Fruit fly (Drosophila melanogaster): ENCODE measurements around the gene elgi.

The elgi gene

DNA sequence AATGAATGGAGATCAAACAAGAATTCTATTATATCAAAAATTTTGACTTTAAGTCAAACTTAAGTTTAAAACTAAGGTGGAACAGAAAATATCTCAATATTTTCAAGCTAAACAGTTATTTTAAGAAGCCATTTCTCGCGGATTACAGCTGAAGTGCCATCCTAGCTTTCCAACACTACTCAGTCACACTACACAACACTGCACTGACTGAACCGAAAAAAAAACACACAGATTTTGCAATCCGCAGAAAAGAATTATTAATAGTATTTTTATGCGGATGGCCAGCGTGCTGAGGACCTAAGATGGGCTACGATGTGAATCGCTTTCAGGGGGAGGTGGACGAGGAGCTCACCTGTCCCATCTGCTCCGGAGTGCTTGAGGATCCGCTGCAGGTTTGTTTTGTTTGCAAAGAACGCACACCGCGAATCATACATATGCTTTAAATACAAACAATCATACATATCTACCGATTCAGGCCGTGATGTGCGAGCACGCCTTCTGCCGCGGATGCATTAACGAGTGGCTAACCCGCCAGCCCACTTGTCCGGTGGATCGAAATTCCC, at the start of gene elgi:
elgi (plus strand) TSS at position 103 of the 563 bp plus-strand sequence.
- TF ChIP-seq ttk (optimal IDR thresholded peaks at IDR 0.05) (no peak), psq (optimal IDR thresholded peaks at IDR 0.05) (no peak), Sin3A (optimal IDR thresholded peaks at IDR 0.05) (no peak), insv (optimal IDR thresholded peaks at IDR 0.05) (no peak), h (optimal IDR thresholded peaks at IDR 0.05) (no peak), Myc (optimal IDR thresholded peaks at IDR 0.05) (no peak)

DNA sequence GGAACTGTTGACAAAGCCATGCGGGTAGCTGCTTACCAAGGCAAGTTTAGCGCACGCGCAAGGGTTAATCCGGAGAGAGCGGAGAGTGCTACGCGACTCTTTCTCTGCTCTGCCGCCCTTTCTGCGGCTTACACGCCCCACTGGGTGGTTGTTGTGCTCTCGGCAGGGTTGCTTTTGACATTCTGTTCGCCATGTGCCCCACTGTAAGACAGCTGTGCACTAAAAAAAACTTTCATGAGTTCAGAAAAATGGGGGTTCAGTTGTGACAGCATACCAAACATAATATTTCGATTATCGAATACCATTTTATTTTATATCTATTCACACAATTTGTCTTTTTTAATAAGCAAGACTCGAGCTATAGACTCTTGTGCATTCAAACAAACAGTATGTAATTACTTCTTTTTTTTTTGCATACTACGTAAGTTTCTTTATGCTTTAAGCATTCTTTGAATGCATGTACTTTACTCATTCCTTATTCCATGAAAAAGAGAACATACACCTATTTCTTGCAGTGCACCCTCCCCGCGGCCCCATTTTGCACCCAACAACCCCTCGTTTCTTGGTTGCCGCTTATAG, 35.2 kb upstream of the elgi start:
- TF ChIP-seq ttk (optimal IDR thresholded peaks at IDR 0.05): no peak

DNA sequence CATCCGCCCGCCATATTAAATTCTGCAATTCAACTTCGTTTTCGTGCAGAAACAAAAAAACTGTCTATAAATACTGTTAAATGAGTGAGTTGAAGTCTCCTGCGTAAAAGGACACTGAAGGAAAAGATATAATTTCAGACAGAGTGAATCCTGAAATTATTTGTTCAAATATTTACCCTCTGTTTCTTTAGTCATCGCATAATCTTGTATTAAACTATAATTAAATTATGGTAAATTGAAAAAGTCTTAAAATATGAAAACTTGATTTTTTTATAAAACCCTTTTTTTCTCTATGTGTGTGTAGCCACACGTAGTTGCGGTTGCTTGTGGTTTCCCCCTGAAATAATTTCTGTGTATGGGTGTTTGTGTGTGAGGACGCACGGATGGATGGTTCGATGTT, 33.0 kb upstream of the elgi start:
- TF ChIP-seq Myc (optimal IDR thresholded peaks at IDR 0.05): no peak

DNA sequence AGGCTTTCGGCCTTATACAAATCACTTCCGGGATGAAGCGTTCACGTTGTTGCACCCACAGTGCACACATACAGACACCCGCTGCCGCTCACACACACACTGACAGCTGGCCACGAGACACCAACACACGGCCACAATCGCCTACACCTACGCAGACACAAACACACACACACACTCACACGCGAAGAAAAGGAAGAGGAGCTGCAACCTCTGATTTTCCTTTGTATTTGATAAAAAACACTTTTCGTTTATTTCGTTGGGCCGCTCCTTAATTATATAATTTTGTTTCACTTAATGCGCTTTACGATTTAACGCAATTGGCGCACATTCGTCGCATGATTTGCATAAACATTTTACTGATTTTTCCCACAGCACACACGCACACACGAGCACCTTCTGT, 32.0 kb upstream of the elgi start:
- no peak for TF ChIP-seq Myc (optimal IDR thresholded peaks at IDR 0.05)
- no peak for TF ChIP-seq psq (optimal IDR thresholded peaks at IDR 0.05)
- TF ChIP-seq insv (optimal IDR thresholded peaks at IDR 0.05): no peak
- no peak for TF ChIP-seq Sin3A (optimal IDR thresholded peaks at IDR 0.05)
- no peak for TF ChIP-seq ttk (optimal IDR thresholded peaks at IDR 0.05)
- no peak for TF ChIP-seq h (optimal IDR thresholded peaks at IDR 0.05)

DNA sequence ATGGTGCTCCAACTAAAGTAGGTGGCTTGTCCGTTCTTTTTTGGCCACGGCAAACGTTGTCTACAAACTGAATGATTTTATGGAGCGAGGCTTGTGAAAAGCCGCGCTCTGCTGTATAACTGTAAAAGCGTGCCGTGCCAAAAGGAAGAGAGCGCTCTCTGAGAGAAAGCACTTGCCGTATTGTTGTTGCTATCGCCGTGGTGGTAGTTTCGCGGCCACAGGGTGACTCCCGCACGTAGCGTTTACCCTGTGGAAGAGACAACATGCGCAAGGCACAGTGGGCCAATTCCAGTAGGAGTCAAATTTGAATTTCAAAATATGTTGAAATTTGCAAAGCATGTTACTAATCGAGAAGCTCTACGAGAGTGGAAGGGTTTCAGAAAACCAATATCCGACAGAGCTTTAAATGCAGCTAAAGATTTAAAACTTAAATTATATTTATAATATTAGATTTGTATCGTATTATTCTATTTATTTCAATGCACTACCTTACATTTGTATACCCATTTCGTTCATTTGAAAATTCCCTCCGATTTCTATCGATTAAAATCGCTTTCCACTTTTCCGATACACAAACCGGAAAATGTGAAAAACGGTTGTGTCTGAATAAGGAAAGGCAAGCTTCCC, 31.4 kb upstream of the elgi start, which contains the start of gene sff:
sff (minus strand) TSS at position 51 of the 627 bp plus-strand sequence.
- TF ChIP-seq h (optimal IDR thresholded peaks at IDR 0.05): no peak
- no peak for TF ChIP-seq Myc (optimal IDR thresholded peaks at IDR 0.05)
- TF ChIP-seq insv (optimal IDR thresholded peaks at IDR 0.05): no peak
- TF ChIP-seq Sin3A (optimal IDR thresholded peaks at IDR 0.05): no peak
- TF ChIP-seq psq (optimal IDR thresholded peaks at IDR 0.05): no peak
- no peak for TF ChIP-seq ttk (optimal IDR thresholded peaks at IDR 0.05)

DNA sequence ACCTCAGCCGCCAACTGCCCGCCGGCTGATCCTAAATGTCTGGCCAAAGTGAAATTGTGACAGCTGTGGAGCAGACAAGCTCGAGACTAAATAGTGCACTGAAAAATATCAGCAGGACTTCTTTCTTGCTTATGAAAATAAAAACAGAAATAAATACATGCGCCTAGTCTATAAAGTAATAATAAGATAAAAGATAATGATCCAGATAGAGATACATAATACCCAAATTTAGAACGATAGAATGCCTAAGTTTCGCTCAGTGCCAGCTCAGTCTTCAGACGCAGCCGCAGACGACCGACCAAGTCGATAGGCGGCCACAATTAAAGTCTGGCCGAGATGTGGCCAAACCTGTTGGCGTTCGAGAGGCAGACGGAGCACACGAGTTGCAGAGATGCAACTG, 15.5 kb upstream of the elgi start:
- TF ChIP-seq Myc (optimal IDR thresholded peaks at IDR 0.05): no peak
- no peak for TF ChIP-seq ttk (optimal IDR thresholded peaks at IDR 0.05)
- no peak for TF ChIP-seq Sin3A (optimal IDR thresholded peaks at IDR 0.05)
- no peak for TF ChIP-seq insv (optimal IDR thresholded peaks at IDR 0.05)
- no peak for TF ChIP-seq h (optimal IDR thresholded peaks at IDR 0.05)
- TF ChIP-seq psq (optimal IDR thresholded peaks at IDR 0.05): no peak

DNA sequence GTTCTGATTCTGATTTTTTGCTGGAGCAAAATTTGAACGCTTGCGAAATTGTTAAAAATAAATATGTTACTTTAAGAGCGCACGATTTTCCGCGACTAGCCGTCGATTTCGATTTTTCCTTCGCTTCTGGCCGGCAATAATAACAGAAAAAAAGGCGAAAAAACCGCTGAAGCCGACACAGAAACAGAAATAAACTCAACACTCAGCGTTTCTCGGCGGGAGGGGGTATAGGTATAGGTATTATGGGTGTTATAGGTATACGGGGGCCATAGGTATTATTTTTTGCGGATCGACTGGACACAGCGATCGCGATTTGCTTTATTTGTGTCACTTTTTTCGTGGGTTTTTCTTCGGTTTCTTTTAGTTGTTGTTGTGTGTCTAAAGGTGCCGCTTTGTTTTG, 4.1 kb upstream of the elgi start:
- TF ChIP-seq Myc (optimal IDR thresholded peaks at IDR 0.05): no peak
- no peak for TF ChIP-seq h (optimal IDR thresholded peaks at IDR 0.05)
- no peak for TF ChIP-seq insv (optimal IDR thresholded peaks at IDR 0.05)
- no peak for TF ChIP-seq ttk (optimal IDR thresholded peaks at IDR 0.05)
- no peak for TF ChIP-seq psq (optimal IDR thresholded peaks at IDR 0.05)
- no peak for TF ChIP-seq Sin3A (optimal IDR thresholded peaks at IDR 0.05)

DNA sequence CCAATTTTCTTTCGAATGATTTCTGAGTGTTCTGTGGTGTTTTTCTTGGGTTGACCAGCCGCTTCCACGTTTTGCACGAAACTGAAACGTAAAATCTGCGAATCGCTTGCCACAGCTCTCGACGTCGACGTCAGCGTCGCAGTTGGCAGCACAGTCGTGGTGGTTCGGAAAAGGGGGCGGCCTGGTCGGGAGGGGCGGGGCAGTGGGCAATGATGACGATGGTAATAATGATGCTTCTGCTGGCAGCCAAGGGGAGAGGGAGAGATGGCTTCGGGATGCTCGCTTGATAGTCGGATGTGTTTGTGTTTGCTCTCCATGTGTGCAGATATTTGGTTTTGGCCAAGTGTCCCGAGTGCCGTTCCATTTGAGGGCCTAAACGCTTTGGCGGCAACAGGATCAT, 3.4 kb upstream of the elgi start:
- no peak for TF ChIP-seq psq (optimal IDR thresholded peaks at IDR 0.05)
- TF ChIP-seq ttk (optimal IDR thresholded peaks at IDR 0.05): no peak
- no peak for TF ChIP-seq Myc (optimal IDR thresholded peaks at IDR 0.05)
- no peak for TF ChIP-seq insv (optimal IDR thresholded peaks at IDR 0.05)
- no peak for TF ChIP-seq Sin3A (optimal IDR thresholded peaks at IDR 0.05)
- no peak for TF ChIP-seq h (optimal IDR thresholded peaks at IDR 0.05)

DNA sequence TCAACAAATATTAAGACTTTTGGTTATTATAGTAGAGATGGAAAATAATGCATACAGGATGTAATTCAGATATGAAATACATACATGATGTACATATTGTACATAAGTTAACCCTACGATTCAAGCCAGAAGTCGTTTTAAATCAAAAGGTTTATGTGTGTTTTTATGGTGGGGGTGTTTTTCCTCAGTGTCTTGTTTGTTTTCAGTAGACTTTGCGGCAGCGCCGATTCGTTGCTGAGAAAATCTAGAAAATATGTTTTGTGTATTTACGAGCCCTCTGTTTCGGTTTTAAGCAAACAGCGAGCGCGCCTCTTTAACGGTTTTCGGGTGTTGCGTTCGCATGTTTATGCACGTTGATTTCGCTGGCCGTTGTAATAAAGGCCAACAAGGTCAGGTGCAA, 2.5 kb upstream of the elgi start:
- TF ChIP-seq psq (optimal IDR thresholded peaks at IDR 0.05): no peak
- no peak for TF ChIP-seq ttk (optimal IDR thresholded peaks at IDR 0.05)
- no peak for TF ChIP-seq h (optimal IDR thresholded peaks at IDR 0.05)

DNA sequence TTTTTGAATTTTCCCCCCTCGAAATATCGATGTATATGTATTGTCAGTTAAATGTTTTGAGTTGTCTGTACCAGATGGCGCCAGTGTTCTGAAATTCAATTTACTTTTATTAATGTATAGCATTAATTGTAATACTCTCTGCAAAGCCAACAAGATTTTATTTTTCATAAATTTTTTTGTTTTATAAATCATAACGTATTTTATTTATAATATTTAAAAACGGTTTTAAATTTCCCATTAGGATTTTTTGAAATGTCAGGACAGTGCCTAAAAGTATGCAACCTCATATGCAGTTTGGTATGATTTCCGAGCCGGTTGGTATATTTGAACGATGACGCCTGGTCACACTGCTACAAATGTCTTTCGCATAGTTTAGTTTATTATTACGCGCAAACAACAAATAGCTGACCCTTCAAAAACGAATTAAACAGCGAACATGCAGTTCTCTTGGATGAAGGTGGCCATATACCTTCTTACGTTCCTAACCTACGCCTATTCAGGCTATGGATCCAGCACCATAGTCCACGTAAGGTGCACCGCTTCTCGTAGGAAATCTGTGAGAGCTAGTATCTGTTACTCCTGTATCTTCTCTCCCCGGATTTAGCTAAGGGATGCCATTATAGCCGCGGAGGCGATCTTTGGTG, 1.4 kb upstream of the elgi start, which contains the start of the genes Pka-C3 and GXIVsPLA2:
Pka-C3 (minus strand) TSS at position 14 of the 644 bp plus-strand sequence.
GXIVsPLA2 (plus strand) TSS at position 313 of the 644 bp plus-strand sequence.
- TF ChIP-seq h (optimal IDR thresholded peaks at IDR 0.05) (no peak), psq (optimal IDR thresholded peaks at IDR 0.05) (no peak), insv (optimal IDR thresholded peaks at IDR 0.05) (no peak), ttk (optimal IDR thresholded peaks at IDR 0.05) (no peak), Myc (optimal IDR thresholded peaks at IDR 0.05) (no peak), Sin3A (optimal IDR thresholded peaks at IDR 0.05) (no peak)

DNA sequence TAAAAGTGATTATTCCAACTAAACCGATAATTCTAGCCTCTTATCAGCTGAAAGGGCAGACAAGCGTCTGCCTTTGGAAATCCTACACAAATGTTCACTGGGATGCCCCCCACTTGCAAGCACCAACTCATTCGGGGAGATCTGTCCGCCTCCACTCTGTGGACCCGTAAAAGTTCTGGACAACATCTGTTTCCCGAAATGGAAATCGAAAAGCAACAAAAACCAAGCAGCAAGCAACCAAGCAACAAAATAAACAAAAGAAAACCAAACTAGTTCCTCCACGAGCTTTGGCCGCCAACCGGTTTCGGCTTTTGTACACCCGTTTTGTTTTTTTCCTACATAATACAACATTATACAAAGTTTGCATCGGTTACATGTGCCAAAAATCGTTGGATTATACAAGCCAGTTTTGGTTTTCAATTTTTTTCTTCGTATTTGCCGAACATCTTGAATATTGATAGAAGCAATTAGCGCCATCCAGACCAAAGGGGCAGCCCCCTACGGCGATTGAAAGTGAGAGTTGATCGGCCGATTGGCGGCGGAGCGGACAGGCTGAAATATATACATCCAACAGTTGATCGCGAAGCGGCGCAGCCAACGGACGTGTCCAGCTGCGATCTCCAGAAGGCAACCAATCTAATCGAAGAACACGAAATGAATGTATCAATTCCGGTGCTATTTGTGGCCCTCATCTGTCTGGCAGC, 2.4 kb downstream of the elgi start, which contains the start of gene CG17032:
CG17032 (plus strand) TSS at position 232 of the 704 bp plus-strand sequence.
- TF ChIP-seq Myc (optimal IDR thresholded peaks at IDR 0.05) (no peak), insv (optimal IDR thresholded peaks at IDR 0.05) (no peak), Sin3A (optimal IDR thresholded peaks at IDR 0.05) (no peak), psq (optimal IDR thresholded peaks at IDR 0.05) (no peak), h (optimal IDR thresholded peaks at IDR 0.05) (no peak), ttk (optimal IDR thresholded peaks at IDR 0.05) (no peak)

Data from Kc167 (cell line).